Fruit fly (Drosophila melanogaster) whole organism, embryonic: Measurements from ENCODE around the gene CG31230.

Experiments
- CG10462 ChIP-seq: fragments of 200-800 bp; sonication (Bioruptor generic); optimal IDR thresholded peaks from 2 replicates; lab custom pipeline; 2016; ENCODE audit warnings: missing biosample characterization, missing genetic modification characterization
- CG10565 ChIP-seq: fragments of 200-800 bp; sonication (Bioruptor generic); optimal IDR thresholded peaks from 3 replicates; lab custom pipeline; 2016; ENCODE audit warnings: missing biosample characterization, mild to moderate bottlenecking, missing genetic modification characterization
- CG12236 ChIP-seq: fragments of 200-800 bp; sonication (Bioruptor generic); optimal IDR thresholded peaks from 2 replicates; lab custom pipeline; 2016; ENCODE audit warnings: missing biosample characterization, missing genetic modification characterization
- CG13894 ChIP-seq: fragments of 200-800 bp; sonication (Bioruptor generic); optimal IDR thresholded peaks from 3 replicates; lab custom pipeline; 2018; ENCODE audit warnings: missing biosample characterization, mild to moderate bottlenecking, missing genetic modification characterization, moderate library complexity
- CG15601 ChIP-seq: fragments of 200-800 bp; sonication (Bioruptor generic); optimal IDR thresholded peaks from 3 replicates; lab custom pipeline; 2019; ENCODE audit warnings: missing biosample characterization, mild to moderate bottlenecking, missing genetic modification characterization, moderate library complexity
- CG17568 ChIP-seq: fragments of 200-800 bp; sonication (Bioruptor generic); optimal IDR thresholded peaks from 2 replicates; lab custom pipeline; 2018; ENCODE audit warnings: missing biosample characterization, mild to moderate bottlenecking, missing genetic modification characterization, moderate library complexity
- CG2116 ChIP-seq: fragments of 200-800 bp; sonication (Bioruptor generic); optimal IDR thresholded peaks from 3 replicates; lab custom pipeline; 2018; ENCODE audit warnings: missing biosample characterization, mild to moderate bottlenecking, missing genetic modification characterization
- CG2875 ChIP-seq: fragments of 200-800 bp; sonication (Bioruptor generic); optimal IDR thresholded peaks from 2 replicates; lab custom pipeline; 2017; ENCODE audit warnings: missing biosample characterization, mild to moderate bottlenecking, missing genetic modification characterization, missing genetic modification reagents
- CG31365 ChIP-seq: fragments of 200-800 bp; sonication (Bioruptor generic); optimal IDR thresholded peaks from 2 replicates; lab custom pipeline; 2018; ENCODE audit warnings: missing biosample characterization, mild to moderate bottlenecking, missing genetic modification characterization
- CG3726 ChIP-seq: fragments of 200-800 bp; sonication (Bioruptor generic); IDR thresholded peaks from 3 replicates; pipeline ENCODE4, ENCODE4 v1.3.6; 2022; ENCODE audit warnings: missing biosample characterization, missing genetic modification characterization
- CG3838 ChIP-seq: fragments of 200-800 bp; sonication (Bioruptor generic); optimal IDR thresholded peaks from 3 replicates; lab custom pipeline; 2016; ENCODE audit warnings: missing biosample characterization, missing genetic modification characterization
- CG4360 ChIP-seq: fragments of 200-800 bp; sonication (Bioruptor generic); IDR thresholded peaks from 2 replicates; pipeline ENCODE4 v1.3.6; 2022; ENCODE audit warnings: missing biosample characterization, missing genetic modification characterization
- CG7357 ChIP-seq: fragments of 200-800 bp; sonication (Bioruptor generic); IDR thresholded peaks from 3 replicates; pipeline ENCODE4 v1.3.6; 2022; ENCODE audit warnings: missing biosample characterization, missing genetic modification characterization
- Chrac-16 ChIP-seq: fragments of 200-800 bp; sonication (Bioruptor generic); optimal IDR thresholded peaks from 3 replicates; lab custom pipeline; 2016; ENCODE audit warnings: missing biosample characterization, missing genetic modification characterization
- D ChIP-seq, 2 experiments: fragments of 200-800 bp in 1 of 2; fragments of >200 bp in 1 of 2; sonication (Bioruptor generic) in 1 of 2; optimal IDR thresholded peaks; 2 replicates in 1 of 2; 3 replicates in 1 of 2; lab custom pipeline; 2017; ENCODE audit warnings: mild to moderate bottlenecking in 1 of 2, missing biosample characterization in 1 of 2, missing genetic modification characterization in 1 of 2, missing genetic modification reagents in 1 of 2
- Drgx ChIP-seq: fragments of 200-800 bp; sonication (Bioruptor generic); IDR thresholded peaks from 2 replicates; pipeline ENCODE4 v1.3.6; 2022; ENCODE audit warnings: missing biosample characterization, missing genetic modification characterization
- Ets65A ChIP-seq: fragments of 200-800 bp; sonication (Bioruptor generic); peaks from one replicate; lab custom pipeline; 2016; ENCODE audit warnings: missing biosample characterization, missing genetic modification characterization
- HLH4C ChIP-seq: fragments of 200-800 bp; sonication (Bioruptor generic); IDR thresholded peaks from 3 replicates; pipeline ENCODE4 v1.3.6; 2022; ENCODE audit warnings: missing biosample characterization, missing genetic modification characterization; ENCODE audit not compliant: partially characterized antibody
- Hey ChIP-seq: fragments of 200-800 bp; sonication (Bioruptor generic); optimal IDR thresholded peaks from 3 replicates; lab custom pipeline; 2018; ENCODE audit warnings: missing biosample characterization, mild to moderate bottlenecking, missing genetic modification characterization
- MTF-1 ChIP-seq: fragments of 200-800 bp; sonication (Bioruptor generic); optimal IDR thresholded peaks from 2 replicates; lab custom pipeline; 2018; ENCODE audit warnings: missing biosample characterization, mild to moderate bottlenecking, missing genetic modification characterization, borderline replicate concordance
- NK7.1 ChIP-seq: fragments of 200-800 bp; sonication (Bioruptor generic); optimal IDR thresholded peaks from 3 replicates; lab custom pipeline; 2016; ENCODE audit warnings: missing biosample characterization, missing genetic modification characterization
- ash1 ChIP-seq: fragments of 200-800 bp; sonication (Bioruptor generic); optimal IDR thresholded peaks from 2 replicates; lab custom pipeline; 2018; ENCODE audit warnings: missing biosample characterization, mild to moderate bottlenecking, missing genetic modification characterization
- cad ChIP-seq: fragments of >200 bp; optimal IDR thresholded peaks from 2 replicates; lab custom pipeline; 2017; ENCODE audit warnings: missing biosample characterization, missing genetic modification characterization
- chn ChIP-seq: fragments of 200-800 bp; sonication (Bioruptor generic); optimal IDR thresholded peaks from 2 replicates; lab custom pipeline; 2016; ENCODE audit warnings: missing biosample characterization, missing genetic modification characterization
- crp ChIP-seq, 2 experiments: fragments of 200-800 bp; sonication (Bioruptor generic); optimal IDR thresholded peaks; 2 replicates in 1 of 2; 3 replicates in 1 of 2; lab custom pipeline; 2017; ENCODE audit warnings: missing biosample characterization in 2 of 2, missing genetic modification characterization in 2 of 2, mild to moderate bottlenecking in 1 of 2, moderate library complexity in 1 of 2
- esg ChIP-seq: fragments of 200-800 bp; sonication (Bioruptor generic); conservative IDR thresholded peaks from 2 replicates; pipeline ENCODE4 v1.3.6; 2022; ENCODE audit warnings: missing biosample characterization, missing genetic modification characterization
- fd96Cb ChIP-seq: fragments of 200-800 bp; sonication (Bioruptor generic); optimal IDR thresholded peaks from 2 replicates; lab custom pipeline; 2018; ENCODE audit warnings: missing biosample characterization, mild to moderate bottlenecking, missing genetic modification characterization, moderate library complexity
- fru ChIP-seq: fragments of >200 bp; optimal IDR thresholded peaks from 2 replicates; lab custom pipeline; 2017
- hbn ChIP-seq: fragments of 200-800 bp; sonication (Bioruptor generic); IDR thresholded peaks from 2 replicates; pipeline ENCODE4 v1.3.6; 2022; ENCODE audit warnings: missing biosample characterization, missing genetic modification characterization; ENCODE audit not compliant: partially characterized antibody
- her ChIP-seq: fragments of 200-800 bp; sonication (Bioruptor generic); optimal IDR thresholded peaks from 2 replicates; lab custom pipeline; 2016; ENCODE audit warnings: missing biosample characterization, missing genetic modification characterization
- lmd ChIP-seq: fragments of 200-800 bp; sonication (Bioruptor generic); IDR thresholded peaks from 2 replicates; pipeline ENCODE4 v1.3.6; 2022; ENCODE audit warnings: missing biosample characterization, missing genetic modification characterization
- luna ChIP-seq: fragments of 200-800 bp; sonication (Bioruptor generic); optimal IDR thresholded peaks from 2 replicates; lab custom pipeline; 2016; ENCODE audit warnings: missing biosample characterization, missing genetic modification characterization
- nom ChIP-seq: fragments of 200-800 bp; sonication (Bioruptor generic); optimal IDR thresholded peaks from 2 replicates; lab custom pipeline; 2017; ENCODE audit warnings: missing biosample characterization, missing genetic modification characterization, mild to moderate bottlenecking, moderate library complexity, missing genetic modification reagents
- row ChIP-seq: fragments of 200-800 bp; sonication (Bioruptor generic); IDR thresholded peaks from 3 replicates; pipeline ENCODE4 v1.3.6; 2022; ENCODE audit warnings: missing biosample characterization, missing genetic modification characterization
- tap ChIP-seq: fragments of 200-800 bp; optimal IDR thresholded peaks from 3 replicates; lab custom pipeline; 2019; ENCODE audit warnings: missing biosample characterization, mild to moderate bottlenecking, missing genetic modification characterization, moderate library complexity
- z ChIP-seq: fragments of 200-800 bp; sonication (Bioruptor generic); IDR thresholded peaks from 3 replicates; pipeline ENCODE4 v1.3.6; 2022; ENCODE audit warnings: missing biosample characterization, missing genetic modification characterization

CG31230 gene

DNA sequence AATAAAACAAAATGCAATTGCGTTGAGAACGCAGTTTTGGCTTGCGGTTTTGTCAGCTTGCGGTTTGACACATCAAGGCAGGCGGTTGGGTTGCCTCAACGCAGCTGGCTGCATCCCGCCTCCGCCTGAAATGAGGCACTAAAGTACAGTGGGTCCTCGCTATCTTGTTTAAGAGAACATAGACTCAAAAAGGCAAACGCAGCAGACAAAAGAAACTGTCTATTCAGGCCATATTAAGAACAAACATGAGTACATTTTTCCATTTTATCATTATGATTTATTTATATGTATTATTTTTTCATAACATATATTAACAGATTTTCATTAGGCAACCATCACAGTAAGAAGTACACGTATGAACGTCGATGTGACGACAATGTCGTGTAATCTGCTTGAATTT, 31.8 kb upstream of the CG31230 start:
- TF ChIP-seq chn: no peak
- TF ChIP-seq luna (GFP tag; lab: Kevin White, UChicago): no peak
- TF ChIP-seq lmd (GFP tag; lab: Robert Waterston, UW): no peak
- TF ChIP-seq tap (tag; lab: Kevin White, UChicago): no peak
- TF ChIP-seq MTF-1 (GFP tag; lab: Kevin White, UChicago): no peak
- TF ChIP-seq Drgx (GFP tag; lab: Robert Waterston, UW): peak; percentile 36; the same call in 1 of the 2 replicates
- peak; percentile 28; the same call in 1 of the 3 replicates for TF ChIP-seq row (GFP tag; lab: Robert Waterston, UW)
- no peak for TF ChIP-seq ash1 (GFP tag; lab: Kevin White, UChicago)
- no peak for TF ChIP-seq CG3726 (GFP tag; lab: Robert Waterston, UW)

DNA sequence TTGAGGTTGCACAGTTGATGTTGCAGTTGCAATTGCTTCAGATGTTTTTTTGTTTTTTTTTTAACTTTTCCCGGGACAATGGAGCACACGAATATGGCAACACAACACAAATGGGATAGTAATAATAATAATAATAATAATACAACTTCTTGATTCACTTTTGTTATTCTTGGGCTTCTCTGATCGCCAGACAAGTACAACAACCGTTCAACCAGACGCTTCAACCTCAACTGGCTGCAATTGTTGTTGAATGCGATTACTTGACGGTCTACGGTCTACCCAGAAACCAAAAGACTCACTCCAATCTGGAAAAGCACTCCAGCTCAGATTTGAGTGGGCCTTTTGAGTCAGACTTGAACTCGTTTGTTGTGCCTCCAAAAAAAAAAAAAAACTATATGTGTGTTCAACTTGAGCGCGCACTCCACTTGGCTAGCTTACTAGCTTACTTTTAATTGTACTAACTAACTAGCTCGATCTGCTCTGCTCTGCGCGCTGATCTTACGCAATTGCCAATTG, 30.2 kb upstream of the CG31230 start, which contains the start of gene CG14301:
Gene CG14301 (minus strand): TSS at position 216 of the 516 bp plus-strand sequence.
- TF ChIP-seq CG17568 (no peak), fd96Cb (tag; lab: Kevin White, UChicago) (no peak), CG15601 (tag; lab: Kevin White, UChicago) (peak; percentile 95), esg (GFP tag; lab: Robert Waterston, UW) (no peak), her (GFP tag; lab: Kevin White, UChicago) (no peak), HLH4C (0 out of 3 replicates have a peak, but pooled peaks have one; percentile 22), CG31365 (tag; lab: Kevin White, UChicago) (no peak), NK7.1 (GFP tag; lab: Kevin White, UChicago) (no peak), nom (peak; percentile 55), CG10565 (no peak), CG7357 (GFP tag; lab: Robert Waterston, UW) (no peak), CG4360 (GFP tag; lab: Robert Waterston, UW) (no peak), CG2116 (GFP tag; lab: Kevin White, UChicago) (no peak), z (peak; percentile 96), Chrac-16 (GFP tag; lab: Kevin White, UChicago) (no peak), CG3838 (no peak), crp (GFP tag; optimal IDR thresholded peaks at IDR 0.05; lab: Kevin White, UChicago) (no peak), Hey (tag; lab: Kevin White, UChicago) (no peak), hbn (GFP tag; lab: Robert Waterston, UW) (no peak), D (optimal IDR thresholded peaks at IDR 0.05; lab: Kevin White, UChicago) (no peak), D (GFP tag; optimal IDR thresholded peaks at IDR 0.05; lab: Kevin White, UChicago) (no peak), CG12236 (no peak), CG10462 (GFP tag; lab: Kevin White, UChicago) (no peak), cad (GFP tag; lab: Kevin White, UChicago) (no peak), fru (lab: Kevin White, UChicago) (no peak)

DNA sequence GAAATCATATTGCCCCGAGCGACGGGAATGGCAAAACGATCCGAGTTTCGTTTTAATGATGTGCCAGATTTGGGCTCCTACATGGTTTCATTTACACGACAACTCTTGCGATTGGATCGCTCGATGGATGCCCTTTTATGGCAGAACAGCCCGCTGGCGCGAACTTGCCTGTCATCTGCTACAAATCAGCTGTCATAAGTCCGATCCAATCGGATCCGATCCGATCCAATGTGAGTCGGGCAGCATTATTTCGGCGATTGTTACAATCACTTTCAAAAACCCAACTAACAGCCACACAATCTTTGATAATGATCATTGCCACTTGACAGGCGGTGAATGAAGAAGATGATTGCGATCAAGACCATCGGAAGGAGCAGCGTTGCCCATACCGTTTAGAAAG, 27.8 kb upstream of the CG31230 start:
- TF ChIP-seq CG2875 (GFP tag; lab: Kevin White, UChicago) (no peak), Ets65A (GFP tag; lab: Kevin White, UChicago) (peak; percentile 63), CG13894 (tag; lab: Kevin White, UChicago) (peak; percentile 95)
- TF ChIP-seq, all 482 proteins: peak for 2
